Fruit fly (Drosophila melanogaster) Kc167 (cell line): Measurements from ENCODE around the gene Ilp2.
"Not testable (repeated sequence)": the region's sequence is repeated elsewhere in the genome, so short reads cannot be mapped to it uniquely, and the experiment has no call there.

Experiments
- Myc ChIP-seq: fragments of >200 bp; optimal IDR thresholded peaks from 2 replicates; lab custom pipeline; 2017; ENCODE audit warnings: missing external identifiers
- Sin3A ChIP-seq: fragments of >200 bp; optimal IDR thresholded peaks from 2 replicates; lab custom pipeline; 2018; ENCODE audit warnings: missing external identifiers
- h ChIP-seq: fragments of >200 bp; optimal IDR thresholded peaks from 3 replicates; lab custom pipeline; 2018; ENCODE audit warnings: missing external identifiers
- insv ChIP-seq: fragments of >200 bp; optimal IDR thresholded peaks from 3 replicates; lab custom pipeline; 2018; ENCODE audit warnings: missing external identifiers
- psq ChIP-seq: fragments of >200 bp; optimal IDR thresholded peaks from 2 replicates; lab custom pipeline; 2017; ENCODE audit warnings: missing external identifiers
- ttk ChIP-seq: sonication (Bioruptor generic); optimal IDR thresholded peaks from 2 replicates; lab custom pipeline; 2017; ENCODE audit warnings: missing external identifiers

The Ilp2 gene

dm6 chr3L:9775728-9776127 lies 23.8 kb upstream of the Ilp2 start:
- no peak for TF ChIP-seq insv
- TF ChIP-seq h (lab: Kevin White, UChicago), result no peak
- TF ChIP-seq ttk (lab: Kevin White, UChicago), result no peak
- TF ChIP-seq psq, result no peak
- no peak for TF ChIP-seq Myc
- TF ChIP-seq Sin3A (lab: Kevin White, UChicago), result no peak

- TF ChIP-seq Sin3A (lab: Kevin White, UChicago) (no peak), insv (no peak), h (lab: Kevin White, UChicago) (no peak), psq (no peak), Myc (no peak)
These were observed 22.6 kb upstream of the Ilp2 start for dm6 chr3L:9776804-9777393.

dm6 chr3L:9786746-9787145 lies 12.8 kb upstream of the Ilp2 start, which contains the start of gene CG32052:
TSS of gene CG32052 (plus strand) at chr3L:9787046.
- no peak for TF ChIP-seq insv
- TF ChIP-seq ttk (lab: Kevin White, UChicago), result no peak
- no peak for TF ChIP-seq Sin3A (lab: Kevin White, UChicago)
- TF ChIP-seq psq, result no peak
- no peak for TF ChIP-seq Myc
- TF ChIP-seq h (lab: Kevin White, UChicago), result no peak

- TF ChIP-seq psq (no peak), h (lab: Kevin White, UChicago) (no peak), Myc (no peak), insv (no peak), ttk (lab: Kevin White, UChicago) (no peak), Sin3A (lab: Kevin White, UChicago) (no peak)
These were observed 1.9 kb upstream of the Ilp2 start, which contains the start of gene Zasp67 for dm6 chr3L:9797587-9797986. TSS of gene Zasp67 (minus strand) at chr3L:9797687.

- TF ChIP-seq h (lab: Kevin White, UChicago); Sin3A (lab: Kevin White, UChicago); insv: not testable (repeated sequence)
These were observed 1.4 kb upstream of the Ilp2 start, which contains the start of gene Ilp1 for dm6 chr3L:9798120-9798519. TSS of gene Ilp1 (plus strand) at chr3L:9798420.

- TF ChIP-seq ttk (lab: Kevin White, UChicago) (no peak), h (lab: Kevin White, UChicago) (no peak), insv (no peak), psq (no peak), Sin3A (lab: Kevin White, UChicago) (no peak)
These were observed 2.5 kb downstream of the Ilp2 start, which contains the start of gene Ilp3 for dm6 chr3L:9802020-9802419. TSS of gene Ilp3 (minus strand) at chr3L:9802120.

dm6 chr3L:9804125-9804524 lies 4.6 kb downstream of the Ilp2 start, which contains the start of gene Ilp4:
TSS of gene Ilp4 (minus strand) at chr3L:9804263.
- TF ChIP-seq h (lab: Kevin White, UChicago), result no peak

- TF ChIP-seq ttk (lab: Kevin White, UChicago), result no peak
These were observed 13.9 kb downstream of the Ilp2 start, which contains the start of gene CG43897 for dm6 chr3L:9813345-9813897. TSS of gene CG43897 (plus strand) at chr3L:9813847.

- TF ChIP-seq ttk (lab: Kevin White, UChicago) (no peak), Sin3A (lab: Kevin White, UChicago) (no peak), h (lab: Kevin White, UChicago) (no peak), Myc (no peak), insv (no peak), psq (no peak)
These were observed 15.1 kb downstream of the Ilp2 start for dm6 chr3L:9814621-9815020.

dm6 chr3L:9815705-9816104 lies 16.2 kb downstream of the Ilp2 start:
- TF ChIP-seq Sin3A (lab: Kevin White, UChicago) (no peak), insv (no peak), ttk (lab: Kevin White, UChicago) (no peak)

- TF ChIP-seq h (lab: Kevin White, UChicago) (no peak), Myc (no peak), insv (no peak), Sin3A (lab: Kevin White, UChicago) (no peak)
These were observed 20.8 kb downstream of the Ilp2 start for dm6 chr3L:9820248-9820647.

- no peak for TF ChIP-seq Myc
- TF ChIP-seq insv, result no peak
- TF ChIP-seq psq, result no peak
- TF ChIP-seq h (lab: Kevin White, UChicago), result no peak
- TF ChIP-seq Sin3A (lab: Kevin White, UChicago), result no peak
- no peak for TF ChIP-seq ttk (lab: Kevin White, UChicago)
These were observed 21.7 kb downstream of the Ilp2 start for dm6 chr3L:9821138-9821681.

- TF ChIP-seq insv, result no peak
- TF ChIP-seq ttk (lab: Kevin White, UChicago), result no peak
- TF ChIP-seq psq, result no peak
- no peak for TF ChIP-seq Myc
- TF ChIP-seq h (lab: Kevin White, UChicago), result no peak
- TF ChIP-seq Sin3A (lab: Kevin White, UChicago), result no peak
These were observed 24.3 kb downstream of the Ilp2 start, which contains the start of gene Ilp5 for dm6 chr3L:9823797-9824196. TSS of gene Ilp5 (minus strand) at chr3L:9823897.
